Worm (Caenorhabditis elegans): ENCODE results near the gene K09B11.5.

The K09B11.5 gene

DNA sequence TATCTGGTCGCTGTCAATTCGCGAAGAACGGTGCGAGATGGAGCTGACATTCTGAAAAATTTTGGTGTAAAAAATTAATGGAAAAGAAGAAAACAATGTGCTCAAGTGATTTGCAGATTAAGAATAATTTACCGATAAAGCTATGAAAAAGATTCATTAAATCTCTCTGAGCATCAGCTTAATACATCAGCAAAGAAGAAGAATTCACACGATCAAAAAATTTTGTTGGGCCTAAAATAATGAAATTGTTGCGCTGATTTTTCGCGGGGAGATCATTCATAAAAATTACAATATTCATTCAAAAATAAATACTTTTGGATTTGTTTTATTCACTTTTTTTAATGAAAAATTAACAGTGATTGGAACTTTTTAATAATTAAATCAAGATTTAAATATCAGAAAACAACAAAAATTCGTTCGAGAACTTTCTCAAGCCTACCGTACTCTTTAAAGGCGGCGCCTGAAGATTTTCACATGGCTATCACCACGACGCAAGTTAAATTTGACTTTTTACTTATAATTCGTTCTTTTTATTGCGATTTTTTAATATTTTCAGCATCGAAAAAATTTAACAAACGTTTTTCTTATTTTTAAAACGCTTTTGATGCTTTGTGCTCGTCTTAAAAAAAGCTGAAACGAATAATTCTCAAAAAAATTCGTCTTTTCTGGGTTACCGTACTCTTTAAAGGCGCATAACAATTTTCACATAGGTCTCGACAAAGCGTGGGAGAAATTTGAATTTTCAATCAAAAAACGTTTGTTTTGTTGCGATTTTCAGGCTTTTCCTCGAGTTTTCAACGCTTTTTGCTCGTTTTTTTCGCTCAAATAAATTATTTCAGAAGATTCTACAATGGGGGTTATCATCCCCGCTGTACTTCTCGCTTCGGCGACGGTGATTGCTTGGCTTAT is 33.1 kb downstream of the K09B11.5 start, which contains the start of the genes memi-2 and cyp-31A5:
Gene memi-2 (minus strand): TSS at position 51 of the 909 bp plus-strand sequence.
Gene cyp-31A5 (plus strand): TSS at position 834 of the 909 bp plus-strand sequence.
- TF ChIP-seq lin-11 (tag; optimal IDR thresholded peaks at IDR 0.05) (no peak), unc-55 (GFP tag; optimal IDR thresholded peaks at IDR 0.05) (no peak)

DNA sequence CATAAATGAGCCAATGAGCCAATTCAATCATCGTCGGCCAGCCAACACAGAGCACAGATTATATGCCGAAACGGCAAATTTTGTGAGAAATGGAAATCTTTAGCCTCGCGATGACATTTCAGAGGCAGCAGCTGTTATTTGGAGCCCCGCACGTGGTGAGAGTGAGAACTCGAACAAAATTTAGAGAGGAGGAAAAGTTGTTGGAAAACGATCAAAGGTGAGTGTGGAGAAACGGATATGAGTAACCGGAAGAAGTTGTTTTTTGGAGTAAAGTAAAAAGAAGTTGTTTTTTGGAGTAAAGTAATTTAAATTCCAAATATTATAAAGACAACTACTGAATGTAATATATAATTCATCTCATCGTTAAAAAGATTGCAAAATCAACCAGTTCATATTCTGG is 35.1 kb downstream of the K09B11.5 start, which contains the start of gene Y62E10A.13:
Gene Y62E10A.13 (minus strand): TSS at position 326 of the 400 bp plus-strand sequence.
- TF ChIP-seq nhr-237 (tag; optimal IDR thresholded peaks at IDR 0.05) (no peak), ama-1 (optimal IDR thresholded peaks at IDR 0.05) (no peak), ZK546.5 (tag; optimal IDR thresholded peaks at IDR 0.05) (no peak), R02D3.7 (tag; optimal IDR thresholded peaks at IDR 0.05) (no peak), lin-39 (tag; optimal IDR thresholded peaks at IDR 0.05) (no peak), egl-27 (tag; optimal IDR thresholded peaks at IDR 0.05) (no peak), nhr-129 (tag; optimal IDR thresholded peaks at IDR 0.05) (peak; percentile 40), lin-13 (GFP tag; optimal IDR thresholded peaks at IDR 0.05) (no peak)

DNA sequence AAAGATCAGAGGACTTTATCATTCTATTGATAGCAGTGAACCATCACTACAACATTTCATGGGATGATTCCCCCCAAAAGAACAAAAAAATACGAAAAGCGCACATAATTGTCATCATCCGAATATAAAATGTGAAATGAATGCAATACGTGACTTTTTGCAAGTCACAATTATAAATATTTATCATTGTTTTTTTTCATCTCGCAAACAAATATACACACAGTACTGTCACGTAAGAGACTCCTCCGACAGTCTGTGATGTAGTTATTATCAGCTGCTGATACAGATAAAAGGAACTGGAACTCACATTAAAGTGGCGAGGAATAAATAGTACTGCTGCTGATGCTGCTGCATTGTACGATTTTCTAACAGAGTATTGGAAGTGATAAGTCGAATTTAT is 37.4 kb downstream of the K09B11.5 start:
- no peak for TF ChIP-seq nhr-77 (tag; optimal IDR thresholded peaks at IDR 0.05)
- TF ChIP-seq aly-2 (tag; optimal IDR thresholded peaks at IDR 0.05), result no peak
- TF ChIP-seq alr-1 (tag; optimal IDR thresholded peaks at IDR 0.05), result no peak
- TF ChIP-seq lin-13 (GFP tag; optimal IDR thresholded peaks at IDR 0.05), result no peak
- no peak for TF ChIP-seq nhr-11 (tag; optimal IDR thresholded peaks at IDR 0.05)
- peak; percentile 63 for TF ChIP-seq sma-9 (GFP tag; optimal IDR thresholded peaks at IDR 0.05)
- TF ChIP-seq sma-9 (tag; optimal IDR thresholded peaks at IDR 0.05), result no peak
- no peak for TF ChIP-seq nhr-12 (tag; optimal IDR thresholded peaks at IDR 0.05)
- TF ChIP-seq ztf-11 (tag; optimal IDR thresholded peaks at IDR 0.05), result no peak
- no peak for TF ChIP-seq ZK546.5 (tag; optimal IDR thresholded peaks at IDR 0.05)
- peak; percentile 66 for TF ChIP-seq crh-2 (tag; optimal IDR thresholded peaks at IDR 0.05)
- TF ChIP-seq fos-1 (tag; optimal IDR thresholded peaks at IDR 0.05), result peak; percentile 35
- TF ChIP-seq ceh-82 (tag; optimal IDR thresholded peaks at IDR 0.05), result no peak
- TF ChIP-seq nhr-10 (tag; optimal IDR thresholded peaks at IDR 0.05), result no peak
- no peak for TF ChIP-seq C34F6.9 (tag; optimal IDR thresholded peaks at IDR 0.05)
- no peak for TF ChIP-seq ztf-4 (tag; optimal IDR thresholded peaks at IDR 0.05)
- TF ChIP-seq nhr-23 (tag; optimal IDR thresholded peaks at IDR 0.05), result no peak
- no peak for TF ChIP-seq egl-27 (tag; optimal IDR thresholded peaks at IDR 0.05)
- TF ChIP-seq snpc-4 (tag; optimal IDR thresholded peaks at IDR 0.05), result no peak
- TF ChIP-seq elt-3 (tag; optimal IDR thresholded peaks at IDR 0.05), result no peak
- TF ChIP-seq lin-11 (tag; optimal IDR thresholded peaks at IDR 0.05), result no peak
- peak; percentile 17 for TF ChIP-seq F13H6.1 (tag; optimal IDR thresholded peaks at IDR 0.05)
- peak; percentile 20 for TF ChIP-seq sma-3 (GFP tag; optimal IDR thresholded peaks at IDR 0.05)
- TF ChIP-seq nhr-21 (tag; optimal IDR thresholded peaks at IDR 0.05), result peak; percentile 2
- no peak for TF ChIP-seq nhr-237 (tag; optimal IDR thresholded peaks at IDR 0.05)
- TF ChIP-seq skn-1 (tag; optimal IDR thresholded peaks at IDR 0.05), result peak; percentile 54
- TF ChIP-seq mab-5 (tag; optimal IDR thresholded peaks at IDR 0.05), result no peak
- TF ChIP-seq ceh-16 (tag; optimal IDR thresholded peaks at IDR 0.05), result no peak
- no peak for TF ChIP-seq unc-39 (tag; optimal IDR thresholded peaks at IDR 0.05)
- TF ChIP-seq ama-1 (optimal IDR thresholded peaks at IDR 0.05), result no peak
- TF ChIP-seq dmd-4 (tag; optimal IDR thresholded peaks at IDR 0.05), result no peak
- TF ChIP-seq unc-55 (GFP tag; optimal IDR thresholded peaks at IDR 0.05), result no peak
- no peak for TF ChIP-seq mbf-1 (tag; optimal IDR thresholded peaks at IDR 0.05)
- no peak for TF ChIP-seq gmeb-1 (tag; optimal IDR thresholded peaks at IDR 0.05)
- TF ChIP-seq lsy-2 (tag; optimal IDR thresholded peaks at IDR 0.05), result peak in 1 of 2 experiments; percentile 18
- TF ChIP-seq mdl-1 (tag; optimal IDR thresholded peaks at IDR 0.05), result no peak
- TF ChIP-seq unc-62 (GFP tag; optimal IDR thresholded peaks at IDR 0.05), result no peak
- no peak for TF ChIP-seq peb-1 (tag; optimal IDR thresholded peaks at IDR 0.05)
- TF ChIP-seq blmp-1 (tag; optimal IDR thresholded peaks at IDR 0.05; ENCODE audit: insufficient read depth), result no peak
- TF ChIP-seq R02D3.7 (tag; optimal IDR thresholded peaks at IDR 0.05), result no peak
- no peak for TF ChIP-seq elt-1 (tag; optimal IDR thresholded peaks at IDR 0.05)
- TF ChIP-seq ztf-1 (GFP tag; conservative IDR thresholded peaks at IDR 0.05), result no peak
- TF ChIP-seq nhr-129 (tag; optimal IDR thresholded peaks at IDR 0.05), result peak; percentile 73
- no peak for TF ChIP-seq sem-4 (tag; optimal IDR thresholded peaks at IDR 0.05)
- TF ChIP-seq lin-39 (tag; optimal IDR thresholded peaks at IDR 0.05), result no peak
- TF ChIP-seq nhr-25 (tag; optimal IDR thresholded peaks at IDR 0.05), result no peak
- no peak for TF ChIP-seq Y55F3AM.14 (GFP tag; optimal IDR thresholded peaks at IDR 0.05)
- no peak for TF ChIP-seq nhr-6 (tag; optimal IDR thresholded peaks at IDR 0.05)

All from whole organism, L2 larva.